Worm (Caenorhabditis elegans): ENCODE results near the gene F01D5.3.
A peak's percentile ranks its signal among the peaks of the same experiment; 100 is the strongest.

The F01D5.3 gene

ce11 chrII:14000044-14000443 is at the start of gene F01D5.3:
TSS of gene F01D5.3 (minus strand) at chrII:14000144.
- peak; percentile 8 for TF ChIP-seq fos-1 (tag; optimal IDR thresholded peaks at IDR 0.05)

- TF ChIP-seq elt-3 (tag; optimal IDR thresholded peaks at IDR 0.05) (no peak), nhr-10 (tag; optimal IDR thresholded peaks at IDR 0.05) (no peak), nhr-23 (tag; optimal IDR thresholded peaks at IDR 0.05) (no peak), ZK546.5 (tag; optimal IDR thresholded peaks at IDR 0.05) (no peak), ceh-82 (tag; optimal IDR thresholded peaks at IDR 0.05) (no peak), aly-2 (tag; optimal IDR thresholded peaks at IDR 0.05) (no peak), nhr-129 (tag; optimal IDR thresholded peaks at IDR 0.05) (peak; percentile 65), sma-9 (GFP tag; optimal IDR thresholded peaks at IDR 0.05) (peak; percentile 93), sma-9 (tag; optimal IDR thresholded peaks at IDR 0.05) (no peak), sma-3 (GFP tag; optimal IDR thresholded peaks at IDR 0.05) (peak; percentile 67), crh-2 (tag; optimal IDR thresholded peaks at IDR 0.05) (peak; percentile 62), snpc-4 (tag; optimal IDR thresholded peaks at IDR 0.05) (peak; percentile 6), lin-13 (GFP tag; optimal IDR thresholded peaks at IDR 0.05) (peak; percentile 4), ztf-1 (GFP tag; conservative IDR thresholded peaks at IDR 0.05) (no peak), nhr-21 (tag; optimal IDR thresholded peaks at IDR 0.05) (peak; percentile 70), lsy-2 (tag; optimal IDR thresholded peaks at IDR 0.05) (peak in 1 of 2 experiments; percentile 42), sem-4 (tag; optimal IDR thresholded peaks at IDR 0.05) (peak; percentile 32), elt-1 (tag; optimal IDR thresholded peaks at IDR 0.05) (no peak), mbf-1 (tag; optimal IDR thresholded peaks at IDR 0.05) (no peak), ama-1 (optimal IDR thresholded peaks at IDR 0.05) (no peak), unc-62 (GFP tag; optimal IDR thresholded peaks at IDR 0.05) (no peak), C34F6.9 (tag; optimal IDR thresholded peaks at IDR 0.05) (peak; percentile 48), blmp-1 (tag; optimal IDR thresholded peaks at IDR 0.05; ENCODE audit: insufficient read depth) (peak; percentile 15), gmeb-1 (tag; optimal IDR thresholded peaks at IDR 0.05) (no peak), Y55F3AM.14 (GFP tag; optimal IDR thresholded peaks at IDR 0.05) (peak; percentile 30), unc-55 (GFP tag; optimal IDR thresholded peaks at IDR 0.05) (no peak), peb-1 (tag; optimal IDR thresholded peaks at IDR 0.05) (no peak), zag-1 (tag; optimal IDR thresholded peaks at IDR 0.05) (no peak), egl-27 (tag; optimal IDR thresholded peaks at IDR 0.05) (peak; percentile 54), nhr-77 (tag; optimal IDR thresholded peaks at IDR 0.05) (no peak), nhr-6 (tag; optimal IDR thresholded peaks at IDR 0.05) (no peak), skn-1 (tag; optimal IDR thresholded peaks at IDR 0.05) (no peak), mab-5 (tag; optimal IDR thresholded peaks at IDR 0.05) (no peak), nhr-237 (tag; optimal IDR thresholded peaks at IDR 0.05) (no peak), alr-1 (tag; optimal IDR thresholded peaks at IDR 0.05) (no peak), mdl-1 (tag; optimal IDR thresholded peaks at IDR 0.05) (peak; percentile 20 to 53), unc-39 (tag; optimal IDR thresholded peaks at IDR 0.05) (no peak), fos-1 (tag; optimal IDR thresholded peaks at IDR 0.05) (peak; percentile 83), ztf-4 (tag; optimal IDR thresholded peaks at IDR 0.05) (no peak), ztf-11 (tag; optimal IDR thresholded peaks at IDR 0.05) (no peak), nhr-11 (tag; optimal IDR thresholded peaks at IDR 0.05) (no peak), lin-11 (tag; optimal IDR thresholded peaks at IDR 0.05) (no peak), nhr-12 (tag; optimal IDR thresholded peaks at IDR 0.05) (no peak), lin-39 (tag; optimal IDR thresholded peaks at IDR 0.05) (no peak), dmd-4 (tag; optimal IDR thresholded peaks at IDR 0.05) (no peak), F13H6.1 (tag; optimal IDR thresholded peaks at IDR 0.05) (peak; percentile 60), ceh-16 (tag; optimal IDR thresholded peaks at IDR 0.05) (no peak), R02D3.7 (tag; optimal IDR thresholded peaks at IDR 0.05) (no peak), nhr-25 (tag; optimal IDR thresholded peaks at IDR 0.05) (peak; percentile 67)
Observed at ce11 chrII:14049097-14049496, 49.2 kb upstream of the F01D5.3 start.

All from whole organism, L2 larva.